Fruit fly (Drosophila melanogaster) whole organism, embryonic: Measurements from ENCODE around the gene CG32642.

ENCODE experiments used
- Asciz ChIP-seq: fragments of 200-800 bp; sonication (Bioruptor generic); optimal IDR thresholded peaks from 2 replicates; lab custom pipeline; 2017; ENCODE audit warnings: missing biosample characterization, mild to moderate bottlenecking, missing genetic modification characterization, missing genetic modification reagents
- CG10462 ChIP-seq: fragments of 200-800 bp; sonication (Bioruptor generic); optimal IDR thresholded peaks from 2 replicates; lab custom pipeline; 2016; ENCODE audit warnings: missing biosample characterization, missing genetic modification characterization
- CG13624 ChIP-seq: fragments of 200-800 bp; sonication (Bioruptor generic); optimal IDR thresholded peaks from 2 replicates; lab custom pipeline; 2016; ENCODE audit warnings: missing biosample characterization, missing genetic modification characterization
- CG13775 ChIP-seq: fragments of 200-800 bp; sonication (Bioruptor generic); optimal IDR thresholded peaks from 3 replicates; lab custom pipeline; 2017; ENCODE audit warnings: missing biosample characterization, mild to moderate bottlenecking, missing genetic modification characterization
- CG14860 ChIP-seq: fragments of 200-800 bp; sonication (Bioruptor generic); IDR thresholded peaks from 3 replicates; pipeline ENCODE4 v1.3.6; 2022; ENCODE audit warnings: missing biosample characterization, missing genetic modification characterization; ENCODE audit not compliant: partially characterized antibody
- CG15269 ChIP-seq: fragments of 200-800 bp; sonication (Bioruptor generic); optimal IDR thresholded peaks from 2 replicates; lab custom pipeline; 2018; ENCODE audit warnings: missing biosample characterization, mild to moderate bottlenecking, missing genetic modification characterization, moderate library complexity
- CG15696 ChIP-seq: fragments of 200-800 bp; sonication (Bioruptor generic); optimal IDR thresholded peaks from 2 replicates; lab custom pipeline; 2019; ENCODE audit warnings: missing biosample characterization, mild to moderate bottlenecking, missing genetic modification characterization, moderate library complexity
- CG17802 ChIP-seq: fragments of 200-800 bp; sonication (Bioruptor generic); optimal IDR thresholded peaks from 2 replicates; lab custom pipeline; 2018; ENCODE audit warnings: missing biosample characterization, mild to moderate bottlenecking, missing genetic modification characterization, moderate library complexity
- CG2129 ChIP-seq: fragments of 200-800 bp; sonication (Bioruptor generic); IDR thresholded peaks from 2 replicates; pipeline ENCODE4 v1.3.6; 2022; ENCODE audit warnings: missing biosample characterization, missing genetic modification characterization; ENCODE audit not compliant: partially characterized antibody
- CG42726 ChIP-seq: fragments of 200-800 bp; sonication (Bioruptor generic); IDR thresholded peaks from 2 replicates; pipeline ENCODE4 v1.3.6; 2022; ENCODE audit warnings: missing biosample characterization, missing genetic modification characterization; ENCODE audit not compliant: partially characterized antibody
- CG4617 ChIP-seq: fragments of 200-800 bp; sonication (Bioruptor generic); optimal IDR thresholded peaks from 3 replicates; lab custom pipeline; 2016; ENCODE audit warnings: missing biosample characterization, missing genetic modification characterization, borderline replicate concordance
- CG4707 ChIP-seq: fragments of 200-800 bp; sonication (Bioruptor generic); optimal IDR thresholded peaks from 2 replicates; lab custom pipeline; 2018; ENCODE audit warnings: missing biosample characterization, mild to moderate bottlenecking, missing genetic modification characterization, moderate library complexity
- CG5953 ChIP-seq: fragments of 200-800 bp; sonication (Bioruptor generic); IDR thresholded peaks from 2 replicates; pipeline ENCODE4 v1.3.6; 2022; ENCODE audit warnings: missing biosample characterization, missing genetic modification characterization
- CG6254 ChIP-seq: fragments of 200-800 bp; sonication (Bioruptor generic); optimal IDR thresholded peaks from 3 replicates; lab custom pipeline; 2017; ENCODE audit warnings: mild to moderate bottlenecking, missing biosample characterization, missing genetic modification reagents, missing genetic modification characterization
- CG6654 ChIP-seq: fragments of 200-800 bp; sonication (Bioruptor generic); optimal IDR thresholded peaks from 2 replicates; lab custom pipeline; 2017; ENCODE audit warnings: missing biosample characterization, mild to moderate bottlenecking, missing genetic modification characterization
- D19A ChIP-seq: fragments of 200-800 bp; optimal IDR thresholded peaks from 3 replicates; lab custom pipeline; 2019; ENCODE audit warnings: missing biosample characterization, mild to moderate bottlenecking, missing genetic modification characterization, moderate library complexity
- D19B ChIP-seq: fragments of 200-800 bp; sonication (Bioruptor generic); optimal IDR thresholded peaks from 2 replicates; lab custom pipeline; 2017; ENCODE audit warnings: missing biosample characterization, mild to moderate bottlenecking, missing genetic modification characterization
- Dad ChIP-seq: fragments of 200-800 bp; sonication (Bioruptor generic); optimal IDR thresholded peaks from 3 replicates; lab custom pipeline; 2016; ENCODE audit warnings: missing biosample characterization, missing genetic modification characterization
- Deaf1 ChIP-seq: fragments of 200-800 bp; optimal IDR thresholded peaks from 3 replicates; lab custom pipeline; 2019; ENCODE audit warnings: missing biosample characterization, mild to moderate bottlenecking, missing genetic modification characterization, moderate library complexity
- Dek ChIP-seq: fragments of 200-800 bp; sonication (Bioruptor generic); optimal IDR thresholded peaks from 3 replicates; lab custom pipeline; 2019; ENCODE audit warnings: missing biosample characterization, mild to moderate bottlenecking, missing genetic modification characterization, moderate library complexity
- Fer1 ChIP-seq: fragments of 200-800 bp; sonication (Bioruptor generic); optimal IDR thresholded peaks from 2 replicates; lab custom pipeline; 2017; ENCODE audit warnings: missing biosample characterization, mild to moderate bottlenecking, missing genetic modification characterization
- HLH54F ChIP-seq: fragments of 200-800 bp; sonication (Bioruptor generic); optimal IDR thresholded peaks from 3 replicates; lab custom pipeline; 2016; ENCODE audit warnings: missing biosample characterization, missing genetic modification characterization
- HmgD ChIP-seq: fragments of 200-800 bp; sonication (Bioruptor generic); optimal IDR thresholded peaks from 3 replicates; lab custom pipeline; 2016; ENCODE audit warnings: missing biosample characterization, missing genetic modification characterization
- HmgZ ChIP-seq: fragments of 200-800 bp; sonication (Bioruptor generic); optimal IDR thresholded peaks from 2 replicates; lab custom pipeline; 2018; ENCODE audit warnings: missing biosample characterization, mild to moderate bottlenecking, missing genetic modification characterization
- Lpt ChIP-seq: fragments of >200 bp; optimal IDR thresholded peaks from 2 replicates; lab custom pipeline; 2018; ENCODE audit warnings: missing biosample characterization, missing genetic modification characterization
- Spps ChIP-seq: fragments of 200-800 bp; sonication (Bioruptor generic); optimal IDR thresholded peaks from 2 replicates; lab custom pipeline; 2018; ENCODE audit warnings: missing biosample characterization, mild to moderate bottlenecking, missing genetic modification characterization
- Vsx1 ChIP-seq: fragments of 200-800 bp; sonication (Bioruptor generic); optimal IDR thresholded peaks from 2 replicates; lab custom pipeline; 2017; ENCODE audit warnings: missing biosample characterization, mild to moderate bottlenecking, missing genetic modification characterization, missing genetic modification reagents
- az2 ChIP-seq: fragments of 200-800 bp; sonication (Bioruptor generic); optimal IDR thresholded peaks from 3 replicates; lab custom pipeline; 2016; ENCODE audit warnings: missing biosample characterization, missing genetic modification characterization
- cad ChIP-seq: fragments of >200 bp; optimal IDR thresholded peaks from 2 replicates; lab custom pipeline; 2017; ENCODE audit warnings: missing biosample characterization, missing genetic modification characterization
- cas ChIP-seq: fragments of 200-800 bp; sonication (Bioruptor generic); IDR thresholded peaks from 2 replicates; pipeline ENCODE4 v1.3.6; 2022; ENCODE audit warnings: missing biosample characterization, missing genetic modification characterization
- cato ChIP-seq: fragments of 200-800 bp; sonication (Bioruptor generic); optimal IDR thresholded peaks from 2 replicates; lab custom pipeline; 2016; ENCODE audit warnings: missing biosample characterization, missing genetic modification characterization, borderline replicate concordance
- cg ChIP-seq: fragments of 200-800 bp; sonication (Bioruptor generic); optimal IDR thresholded peaks from 3 replicates; lab custom pipeline; 2019; ENCODE audit warnings: missing biosample characterization, mild to moderate bottlenecking, missing genetic modification characterization, moderate library complexity
- chif ChIP-seq, 2 experiments: fragments of 200-800 bp; sonication (Bioruptor generic); optimal IDR thresholded peaks; 3 replicates each; lab custom pipeline; 2016; ENCODE audit warnings: missing biosample characterization in 2 of 2, missing genetic modification characterization in 2 of 2
- corto ChIP-seq: fragments of 200-800 bp; sonication (Bioruptor generic); optimal IDR thresholded peaks from 2 replicates; lab custom pipeline; 2016; ENCODE audit warnings: missing biosample characterization, mild to moderate bottlenecking, missing genetic modification characterization, moderate library complexity
- crc ChIP-seq: fragments of 200-800 bp; sonication (Bioruptor generic); optimal IDR thresholded peaks from 2 replicates; lab custom pipeline; 2016; ENCODE audit warnings: missing biosample characterization, missing genetic modification characterization
- insv ChIP-seq, 2 experiments: fragments of 200-800 bp; sonication (Bioruptor generic); optimal IDR thresholded peaks; 3 replicates each; lab custom pipeline; 2016 to 2018; ENCODE audit warnings: missing biosample characterization in 2 of 2, missing genetic modification characterization in 2 of 2
- maf-S ChIP-seq: fragments of 200-800 bp; sonication (Bioruptor generic); optimal IDR thresholded peaks from 2 replicates; lab custom pipeline; 2016; ENCODE audit warnings: missing biosample characterization, missing genetic modification characterization
- oc ChIP-seq: fragments of 200-800 bp; sonication (Bioruptor generic); optimal IDR thresholded peaks from 2 replicates; lab custom pipeline; 2018; ENCODE audit warnings: missing biosample characterization, mild to moderate bottlenecking, missing genetic modification characterization, moderate library complexity
- pita ChIP-seq: fragments of 200-800 bp; sonication (Bioruptor generic); optimal IDR thresholded peaks from 2 replicates; lab custom pipeline; 2017; ENCODE audit warnings: missing biosample characterization, mild to moderate bottlenecking, missing genetic modification characterization
- pros ChIP-seq: fragments of 200-800 bp; sonication (Bioruptor generic); optimal IDR thresholded peaks from 3 replicates; lab custom pipeline; 2019; ENCODE audit warnings: missing biosample characterization, mild to moderate bottlenecking, missing genetic modification characterization, moderate library complexity
- sens-2 ChIP-seq: fragments of 200-800 bp; sonication (Bioruptor generic); IDR thresholded peaks from 2 replicates; pipeline ENCODE4 v1.3.6; 2022; ENCODE audit warnings: missing biosample characterization, missing genetic modification characterization
- slbo ChIP-seq: fragments of 200-800 bp; sonication (Bioruptor generic); IDR thresholded peaks from 2 replicates; pipeline ENCODE4 v1.3.6; 2022; ENCODE audit warnings: missing biosample characterization, missing genetic modification characterization
- sna ChIP-seq: fragments of 200-800 bp; sonication (Bioruptor generic); IDR thresholded peaks from 2 replicates; pipeline ENCODE4 v1.3.6; 2022; ENCODE audit warnings: missing biosample characterization, missing genetic modification characterization; ENCODE audit not compliant: partially characterized antibody
- sug ChIP-seq: fragments of 200-800 bp; optimal IDR thresholded peaks from 2 replicates; lab custom pipeline; 2019; ENCODE audit warnings: missing biosample characterization, mild to moderate bottlenecking, missing genetic modification characterization, moderate library complexity
- tap ChIP-seq: fragments of 200-800 bp; optimal IDR thresholded peaks from 3 replicates; lab custom pipeline; 2019; ENCODE audit warnings: missing biosample characterization, mild to moderate bottlenecking, missing genetic modification characterization, moderate library complexity
- tll ChIP-seq, 2 experiments: fragments of 200-800 bp in 1 of 2; fragments of >200 bp in 1 of 2; sonication (Bioruptor generic) in 1 of 2; optimal IDR thresholded peaks; 2 replicates each; lab custom pipeline; 2017 to 2019; ENCODE audit warnings: missing biosample characterization in 2 of 2, missing genetic modification characterization in 2 of 2, mild to moderate bottlenecking in 1 of 2, moderate library complexity in 1 of 2
- tx ChIP-seq: fragments of 200-800 bp; sonication (Bioruptor generic); optimal IDR thresholded peaks from 2 replicates; lab custom pipeline; 2016; ENCODE audit warnings: missing biosample characterization, missing genetic modification characterization
- unpg ChIP-seq: fragments of 200-800 bp; sonication (Bioruptor generic); optimal IDR thresholded peaks from 3 replicates; lab custom pipeline; 2018; ENCODE audit warnings: missing biosample characterization, mild to moderate bottlenecking, missing genetic modification characterization, moderate library complexity
- vnd ChIP-seq: fragments of 200-800 bp; sonication (Bioruptor generic); IDR thresholded peaks from 3 replicates; pipeline ENCODE4 v1.3.6; 2022; ENCODE audit warnings: missing biosample characterization, missing genetic modification characterization; ENCODE audit not compliant: partially characterized antibody

Gene CG32642

DNA sequence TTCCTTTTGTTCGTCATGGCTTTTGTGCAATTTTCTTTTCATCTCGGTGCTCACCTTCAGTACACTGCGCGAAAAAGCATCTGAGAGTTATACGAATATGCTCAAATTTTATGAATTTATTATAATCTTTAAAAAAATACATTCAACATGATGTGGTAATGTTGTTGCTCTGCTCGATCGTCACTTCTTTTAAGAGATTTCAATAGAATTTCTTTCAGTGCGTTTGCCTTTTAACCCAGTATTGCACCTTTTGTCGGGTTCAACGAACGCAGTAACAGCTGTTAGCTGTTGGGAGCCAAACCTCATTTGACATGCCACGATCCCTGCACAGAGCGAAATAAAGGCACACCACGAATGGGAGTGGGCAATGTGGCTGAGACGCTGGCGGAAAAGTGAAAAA, 19.1 kb upstream of the CG32642 start (continued):
- TF ChIP-seq CG15696 (peak; percentile 44), CG15269 (tag; lab: Kevin White, UChicago) (no peak), D19A (tag; lab: Kevin White, UChicago) (no peak), Asciz (GFP tag; lab: Kevin White, UChicago) (no peak), pita (GFP tag; lab: Kevin White, UChicago) (no peak), Lpt (GFP tag; lab: Kevin White, UChicago) (no peak), cad (GFP tag; lab: Kevin White, UChicago) (no peak)

DNA sequence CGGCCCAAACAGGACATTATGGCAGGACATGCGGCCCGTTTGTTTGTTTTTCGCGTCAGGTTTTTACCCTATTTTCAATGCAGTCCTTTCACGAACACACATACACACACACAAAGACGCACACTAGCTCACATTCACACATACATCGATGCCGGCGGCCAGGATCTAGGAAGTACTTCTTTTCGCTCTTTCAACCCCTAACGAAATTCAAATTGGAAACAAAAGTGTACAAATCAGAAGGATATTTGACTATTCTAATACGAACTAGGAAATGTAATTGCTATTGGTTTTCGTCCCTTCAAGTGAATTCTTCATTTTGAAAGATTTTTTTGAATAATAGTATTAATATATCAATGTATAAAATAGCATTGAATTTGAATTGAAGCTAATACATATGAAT, 18.6 kb upstream of the CG32642 start:
- TF ChIP-seq sna (GFP tag; lab: Robert Waterston, UW) (no peak), CG4707 (no peak), CG13775 (GFP tag; lab: Kevin White, UChicago) (no peak), tap (tag; lab: Kevin White, UChicago) (no peak), HLH54F (GFP tag; lab: Kevin White, UChicago) (no peak), CG17802 (tag; lab: Kevin White, UChicago) (no peak), tx (GFP tag; lab: Kevin White, UChicago) (no peak), CG42726 (GFP tag; lab: Robert Waterston, UW) (no peak), insv (GFP tag; optimal IDR thresholded peaks at IDR 0.05; lab: Kevin White, UChicago) (peak; percentile 5 to 91), CG15696 (no peak), sens-2 (GFP tag; lab: Robert Waterston, UW) (no peak), tll (GFP tag; optimal IDR thresholded peaks at IDR 0.05; lab: Kevin White, UChicago) (peak in 1 of 2 experiments; percentile 37), oc (tag; lab: Kevin White, UChicago) (no peak), cato (no peak), CG10462 (GFP tag; lab: Kevin White, UChicago) (no peak), slbo (GFP tag; lab: Robert Waterston, UW) (no peak), corto (GFP tag; lab: Kevin White, UChicago) (no peak), pros (GFP tag; lab: Kevin White, UChicago) (peak; percentile 41), HmgD (GFP tag; lab: Kevin White, UChicago) (no peak), cg (GFP tag; lab: Kevin White, UChicago) (peak; percentile 45), HmgZ (no peak), unpg (GFP tag; lab: Kevin White, UChicago) (no peak), CG6654 (GFP tag; lab: Kevin White, UChicago) (no peak), az2 (GFP tag; lab: Kevin White, UChicago) (no peak)

DNA sequence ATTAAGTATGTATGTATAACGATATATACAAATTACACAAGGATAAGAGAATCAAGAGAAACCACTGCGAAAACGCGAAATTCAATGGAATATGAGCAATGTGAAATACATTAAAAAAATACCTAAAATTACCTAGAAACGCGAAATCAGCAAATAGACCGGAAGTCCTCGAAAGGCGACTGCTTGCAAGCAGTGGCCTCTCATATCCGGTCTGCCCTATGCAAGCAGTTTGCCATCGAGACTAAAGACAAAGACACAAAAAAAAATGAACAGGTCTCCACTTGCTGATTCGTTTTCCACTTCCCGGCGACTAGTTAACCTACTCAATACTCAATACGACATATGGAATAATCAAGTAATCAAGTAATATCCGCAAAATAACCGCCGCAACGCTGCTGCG, 11.3 kb upstream of the CG32642 start:
- peak; percentile 41 for TF ChIP-seq Fer1 (GFP tag; lab: Kevin White, UChicago)
- TF ChIP-seq maf-S: no peak
- no peak for TF ChIP-seq Deaf1 (tag; lab: Kevin White, UChicago)
- no peak for TF ChIP-seq sug (tag; lab: Kevin White, UChicago)
- TF ChIP-seq CG6254: peak; percentile 25
- TF ChIP-seq CG14860 (GFP tag; lab: Robert Waterston, UW): no peak
- TF ChIP-seq Dad (GFP tag; lab: Kevin White, UChicago): no peak
- TF ChIP-seq Spps: no peak
- TF ChIP-seq vnd (GFP tag; lab: Robert Waterston, UW): no peak
- no peak for TF ChIP-seq CG2129 (GFP tag; lab: Robert Waterston, UW)
- TF ChIP-seq D19B (GFP tag; lab: Kevin White, UChicago): no peak
- TF ChIP-seq CG13624 (GFP tag; lab: Kevin White, UChicago): no peak
- no peak for TF ChIP-seq CG5953 (GFP tag; lab: Robert Waterston, UW)
- no peak for TF ChIP-seq crc
- no peak for TF ChIP-seq Vsx1 (GFP tag; lab: Kevin White, UChicago)
- no peak for TF ChIP-seq CG4617 (GFP tag; lab: Kevin White, UChicago)
- TF ChIP-seq chif (GFP tag; optimal IDR thresholded peaks at IDR 0.05; lab: Kevin White, UChicago): no peak
- no peak for TF ChIP-seq cas
- TF ChIP-seq Dek: no peak
